Worm (Caenorhabditis elegans): ENCODE data around the gene col-186.

DNA sequence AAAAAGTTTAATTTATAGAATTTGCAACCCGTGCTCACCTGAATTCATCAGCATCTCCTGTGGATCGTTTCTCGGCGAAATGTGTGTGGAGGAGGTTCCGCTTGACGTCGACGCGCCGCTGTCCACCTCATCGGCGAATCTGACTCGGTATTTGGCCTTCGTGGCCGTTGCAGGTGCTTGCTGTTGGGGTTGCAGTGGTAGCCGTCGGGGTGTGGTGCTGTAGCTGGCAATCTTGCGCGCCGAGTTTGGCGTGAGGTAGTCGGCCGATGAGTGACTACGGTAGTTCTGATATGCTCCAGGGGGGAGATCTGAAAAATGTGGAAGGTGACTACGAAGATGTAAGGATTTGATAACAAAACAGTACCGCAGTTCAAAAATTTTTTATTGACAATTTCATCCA lies 41.5 kb downstream of the col-186 start:
- TF ChIP-seq flt-1 (GFP tag; IDR thresholded peaks at IDR 0.05) (no peak), hmg-4 (GFP tag; optimal IDR thresholded peaks at IDR 0.05) (no peak), ama-1 (optimal IDR thresholded peaks at IDR 0.05) (no peak), B0310.2 (tag; optimal IDR thresholded peaks at IDR 0.05) (no peak), F13C5.2 (tag; optimal IDR thresholded peaks at IDR 0.05) (no peak), ceh-13 (GFP tag; optimal IDR thresholded peaks at IDR 0.05) (no peak), pes-1 (GFP tag; IDR thresholded peaks at IDR 0.05) (no peak), scrt-1 (GFP tag; IDR thresholded peaks at IDR 0.05) (no peak), tbx-11 (GFP tag; IDR thresholded peaks at IDR 0.05) (no peak), hmbx-1 (tag; optimal IDR thresholded peaks at IDR 0.05) (no peak), ets-7 (tag; optimal IDR thresholded peaks at IDR 0.05) (no peak), tra-4 (tag; optimal IDR thresholded peaks at IDR 0.05) (no peak)
